Fruit fly (Drosophila melanogaster) whole organism, prepupa: Measurements from ENCODE around the gene CG9550.

Experiments
- Blimp-1 ChIP-seq: fragments of 200-800 bp; sonication (Bioruptor generic); optimal IDR thresholded peaks from 3 replicates; lab custom pipeline; 2017; ENCODE audit warnings: missing biosample characterization, missing genetic modification characterization, mild to moderate bottlenecking, moderate library complexity, missing genetic modification reagents
- CG10669 ChIP-seq: fragments of 200-800 bp; sonication (Bioruptor generic); optimal IDR thresholded peaks from 3 replicates; lab custom pipeline; 2018; ENCODE audit warnings: missing biosample characterization, mild to moderate bottlenecking, missing genetic modification characterization, moderate library complexity
- CG11294 ChIP-seq: fragments of 200-800 bp; sonication (Bioruptor generic); IDR thresholded peaks from 2 replicates; pipeline ENCODE4 v1.3.6; 2022; ENCODE audit warnings: missing biosample characterization, missing genetic modification characterization
- CG11762 ChIP-seq: fragments of 200-800 bp; sonication (Bioruptor generic); optimal IDR thresholded peaks from 3 replicates; lab custom pipeline; 2016; ENCODE audit warnings: missing biosample characterization, missing genetic modification characterization; ENCODE audit not compliant: insufficient read depth
- CG11902 ChIP-seq: fragments of 200-800 bp; sonication (Bioruptor generic); optimal IDR thresholded peaks from 3 replicates; lab custom pipeline; 2016; ENCODE audit warnings: missing biosample characterization, missing genetic modification characterization
- CG15336 ChIP-seq: fragments of 200-800 bp; sonication (Bioruptor generic); IDR thresholded peaks from 2 replicates; pipeline ENCODE4 v1.3.6; 2022; ENCODE audit warnings: missing biosample characterization, missing genetic modification characterization
- CG1621 ChIP-seq: fragments of 200-800 bp; sonication (Bioruptor generic); optimal IDR thresholded peaks from 3 replicates; lab custom pipeline; 2018; ENCODE audit warnings: missing biosample characterization, mild to moderate bottlenecking, missing genetic modification characterization
- CG16779 ChIP-seq: fragments of 200-800 bp; sonication (Bioruptor generic); optimal IDR thresholded peaks from 3 replicates; lab custom pipeline; 2017; ENCODE audit warnings: missing biosample characterization, mild to moderate bottlenecking, missing genetic modification characterization
- CG3032 ChIP-seq: fragments of 200-800 bp; optimal IDR thresholded peaks from 2 replicates; lab custom pipeline; 2019; ENCODE audit warnings: missing biosample characterization, mild to moderate bottlenecking, missing genetic modification characterization, moderate library complexity
- CG31627 ChIP-seq: fragments of 200-800 bp; sonication (Bioruptor generic); optimal IDR thresholded peaks from 3 replicates; lab custom pipeline; 2016; ENCODE audit warnings: missing biosample characterization, missing genetic modification characterization
- CG32006 ChIP-seq: fragments of 200-800 bp; sonication (Bioruptor generic); optimal IDR thresholded peaks from 3 replicates; lab custom pipeline; 2017; ENCODE audit warnings: missing biosample characterization, mild to moderate bottlenecking, missing genetic modification characterization
- CG34406 ChIP-seq: fragments of 200-800 bp; sonication (Bioruptor generic); optimal IDR thresholded peaks from 3 replicates; lab custom pipeline; 2016; ENCODE audit warnings: missing biosample characterization, missing genetic modification characterization
- CG3919 ChIP-seq: fragments of 200-800 bp; sonication (Bioruptor generic); optimal IDR thresholded peaks from 3 replicates; lab custom pipeline; 2016; ENCODE audit warnings: missing biosample characterization, missing genetic modification characterization
- CG4318 ChIP-seq: fragments of 200-800 bp; sonication (Bioruptor generic); optimal IDR thresholded peaks from 3 replicates; lab custom pipeline; 2017; ENCODE audit warnings: missing biosample characterization, mild to moderate bottlenecking, missing genetic modification characterization
- CG6163 ChIP-seq: fragments of 200-800 bp; sonication (Bioruptor generic); IDR thresholded peaks from 3 replicates; pipeline ENCODE4 v1.3.6; 2022; ENCODE audit warnings: missing biosample characterization, missing genetic modification characterization
- CG6808 ChIP-seq: fragments of 200-800 bp; sonication (Bioruptor generic); optimal IDR thresholded peaks from 3 replicates; lab custom pipeline; 2017; ENCODE audit warnings: missing biosample characterization, missing genetic modification characterization, mild to moderate bottlenecking, moderate library complexity, missing genetic modification reagents
- CG6854 ChIP-seq: fragments of 200-800 bp; sonication (Bioruptor generic); optimal IDR thresholded peaks from 2 replicates; lab custom pipeline; 2017; ENCODE audit warnings: missing biosample characterization, mild to moderate bottlenecking, missing genetic modification characterization
- CG8119 ChIP-seq: fragments of 200-800 bp; sonication (Bioruptor generic); IDR thresholded peaks from 3 replicates; pipeline ENCODE4 v1.3.6; 2022; ENCODE audit warnings: missing biosample characterization, missing genetic modification characterization
- CG8319 ChIP-seq: fragments of 200-800 bp; sonication (Bioruptor generic); optimal IDR thresholded peaks from 3 replicates; lab custom pipeline; 2016; ENCODE audit warnings: missing biosample characterization, missing genetic modification characterization
- CG8632 ChIP-seq: fragments of 200-800 bp; sonication (Bioruptor generic); optimal IDR thresholded peaks from 3 replicates; lab custom pipeline; 2016; ENCODE audit warnings: missing biosample characterization, missing genetic modification characterization
- Eip78C ChIP-seq: fragments of 200-800 bp; sonication (Bioruptor generic); peaks from one replicate; lab custom pipeline; 2016; ENCODE audit warnings: missing biosample characterization, missing genetic modification characterization
- Eip93F ChIP-seq: fragments of 200-800 bp; sonication (Bioruptor generic); optimal IDR thresholded peaks from 2 replicates; lab custom pipeline; 2016; ENCODE audit warnings: missing biosample characterization, mild to moderate bottlenecking, missing genetic modification characterization
- Ets21C ChIP-seq: fragments of 200-800 bp; sonication (Bioruptor generic); optimal IDR thresholded peaks from 3 replicates; lab custom pipeline; 2016; ENCODE audit warnings: missing biosample characterization, missing genetic modification characterization
- Ets96B ChIP-seq: fragments of 200-800 bp; optimal IDR thresholded peaks from 2 replicates; lab custom pipeline; 2019; ENCODE audit warnings: missing biosample characterization, mild to moderate bottlenecking, missing genetic modification characterization, moderate library complexity
- Gug ChIP-seq: fragments of 200-800 bp; sonication (Bioruptor generic); IDR thresholded peaks from 2 replicates; pipeline ENCODE4 v1.3.6; 2022; ENCODE audit warnings: missing biosample characterization, missing genetic modification characterization
- Hr38 ChIP-seq: sonication (Bioruptor generic); optimal IDR thresholded peaks from 2 replicates; lab custom pipeline; 2016; ENCODE audit warnings: missing biosample characterization, missing genetic modification characterization
- Hr39 ChIP-seq: fragments of 200-800 bp; sonication (Bioruptor generic); optimal IDR thresholded peaks from 2 replicates; lab custom pipeline; 2016; ENCODE audit warnings: missing biosample characterization, missing genetic modification characterization
- Lpt ChIP-seq: fragments of 200-800 bp; sonication (Bioruptor generic); optimal IDR thresholded peaks from 3 replicates; lab custom pipeline; 2016; ENCODE audit warnings: missing biosample characterization, missing genetic modification characterization
- OdsH ChIP-seq: fragments of 200-800 bp; sonication (Bioruptor generic); optimal IDR thresholded peaks from 3 replicates; lab custom pipeline; 2016; ENCODE audit warnings: missing biosample characterization, missing genetic modification characterization
- Smox ChIP-seq: fragments of 200-800 bp; sonication (Bioruptor generic); optimal IDR thresholded peaks from 3 replicates; lab custom pipeline; 2016; ENCODE audit warnings: missing biosample characterization, missing genetic modification characterization
- Sox102F ChIP-seq: fragments of 200-800 bp; sonication (Bioruptor generic); optimal IDR thresholded peaks from 2 replicates; lab custom pipeline; 2016; ENCODE audit warnings: missing biosample characterization, mild to moderate bottlenecking, missing genetic modification characterization
- Sox15 ChIP-seq: fragments of 200-800 bp; sonication (Bioruptor generic); optimal IDR thresholded peaks from 3 replicates; lab custom pipeline; 2016; ENCODE audit warnings: missing biosample characterization, missing genetic modification characterization
- achi ChIP-seq: fragments of 200-800 bp; sonication (Bioruptor generic); optimal IDR thresholded peaks from 3 replicates; lab custom pipeline; 2016; ENCODE audit warnings: missing biosample characterization, missing genetic modification characterization
- cyc ChIP-seq: fragments of 200-800 bp; sonication (Bioruptor generic); optimal IDR thresholded peaks from 3 replicates; lab custom pipeline; 2016; ENCODE audit warnings: missing biosample characterization, missing genetic modification characterization
- dac ChIP-seq: fragments of 200-800 bp; sonication (Bioruptor generic); optimal IDR thresholded peaks from 2 replicates; lab custom pipeline; 2017; ENCODE audit warnings: missing biosample characterization, mild to moderate bottlenecking, missing genetic modification characterization
- dsx ChIP-seq: fragments of 200-800 bp; optimal IDR thresholded peaks from 3 replicates; lab custom pipeline; 2019; ENCODE audit warnings: missing biosample characterization, mild to moderate bottlenecking, missing genetic modification characterization, moderate library complexity; ENCODE audit not compliant: poor library complexity, severe bottlenecking
- eg ChIP-seq: fragments of 200-800 bp; sonication (Bioruptor generic); IDR thresholded peaks from 3 replicates; pipeline ENCODE4 v1.3.6; 2022; ENCODE audit warnings: missing biosample characterization, missing genetic modification characterization
- fd59A ChIP-seq: fragments of 200-800 bp; sonication (Bioruptor generic); optimal IDR thresholded peaks from 2 replicates; lab custom pipeline; 2017; ENCODE audit warnings: missing biosample characterization, mild to moderate bottlenecking, missing genetic modification characterization, missing genetic modification reagents
- fd85E ChIP-seq: fragments of 200-800 bp; sonication (Bioruptor generic); optimal IDR thresholded peaks from 3 replicates; lab custom pipeline; 2016; ENCODE audit warnings: missing biosample characterization, missing genetic modification characterization
- fkh ChIP-seq: fragments of 200-800 bp; sonication (Bioruptor generic); optimal IDR thresholded peaks from 3 replicates; lab custom pipeline; 2017; ENCODE audit warnings: missing biosample characterization, mild to moderate bottlenecking, missing genetic modification characterization, moderate library complexity
- lz ChIP-seq: fragments of 200-800 bp; sonication (Bioruptor generic); optimal IDR thresholded peaks from 3 replicates; lab custom pipeline; 2016; ENCODE audit warnings: missing biosample characterization, missing genetic modification characterization
- pdm3 ChIP-seq: fragments of 200-800 bp; sonication (Bioruptor generic); optimal IDR thresholded peaks from 3 replicates; lab custom pipeline; 2016; ENCODE audit warnings: missing biosample characterization, missing genetic modification characterization
- spab ChIP-seq: fragments of 200-800 bp; sonication (Bioruptor generic); optimal IDR thresholded peaks from 2 replicates; lab custom pipeline; 2017; ENCODE audit warnings: missing biosample characterization, mild to moderate bottlenecking, missing genetic modification characterization, missing genetic modification reagents
- ss ChIP-seq, 2 experiments: fragments of 200-800 bp; sonication (Bioruptor generic); optimal IDR thresholded peaks; 2 replicates in 1 of 2; 3 replicates in 1 of 2; lab custom pipeline; 2017 to 2018; ENCODE audit warnings: mild to moderate bottlenecking in 2 of 2, missing biosample characterization in 2 of 2, missing genetic modification characterization in 2 of 2, moderate library complexity in 1 of 2
- svp ChIP-seq: fragments of 200-800 bp; sonication (Bioruptor generic); peaks from one replicate; lab custom pipeline; 2016; ENCODE audit warnings: missing biosample characterization, missing genetic modification characterization
- topi ChIP-seq: fragments of 200-800 bp; sonication (Bioruptor generic); optimal IDR thresholded peaks from 3 replicates; lab custom pipeline; 2016; ENCODE audit warnings: missing biosample characterization, missing genetic modification characterization
- vri ChIP-seq: fragments of 200-800 bp; sonication (Bioruptor generic); optimal IDR thresholded peaks from 3 replicates; lab custom pipeline; 2016; ENCODE audit warnings: missing biosample characterization, mild to moderate bottlenecking, missing genetic modification characterization

CG9550 gene

DNA sequence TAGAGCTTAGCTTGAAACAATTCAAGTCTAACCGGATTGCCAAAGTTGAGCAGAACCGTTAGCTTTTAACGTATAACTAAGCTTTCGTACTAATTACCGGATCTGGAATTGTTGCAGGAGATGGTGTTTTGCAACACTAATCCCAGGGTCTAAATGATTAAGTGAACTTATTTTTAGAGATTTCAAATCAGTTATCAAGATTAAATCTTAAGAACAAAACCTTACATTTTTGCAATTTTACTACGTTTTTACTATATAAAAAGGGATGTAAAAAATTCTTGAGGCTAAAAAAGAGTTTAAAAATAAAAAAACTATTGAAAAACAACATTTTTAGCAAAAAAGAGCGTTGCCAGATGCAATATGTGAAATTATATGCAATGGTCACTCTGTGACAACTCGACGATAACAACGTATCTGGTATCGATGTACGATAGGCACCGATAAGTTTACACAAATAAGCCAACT is 8.1 kb upstream of the CG9550 start, which contains the start of the genes KFase and epsilonCOP (continued):
- peak; percentile 22 for TF ChIP-seq dsx
- no peak for TF ChIP-seq Gug
- TF ChIP-seq Eip78C (GFP tag; lab: Kevin White, UChicago): peak; percentile 84
- peak; percentile 50 for TF ChIP-seq CG31627 (GFP tag; lab: Kevin White, UChicago)
- TF ChIP-seq vri: no peak
- TF ChIP-seq ss (GFP tag; optimal IDR thresholded peaks at IDR 0.05; lab: Kevin White, UChicago): no peak
- TF ChIP-seq Sox15 (GFP tag; lab: Kevin White, UChicago): peak; percentile 8
- TF ChIP-seq Eip93F (GFP tag; lab: Kevin White, UChicago): no peak
- no peak for TF ChIP-seq CG16779
- TF ChIP-seq CG6808 (GFP tag; lab: Kevin White, UChicago): no peak
- TF ChIP-seq dac (GFP tag; lab: Kevin White, UChicago): no peak
- no peak for TF ChIP-seq Smox (GFP tag; lab: Kevin White, UChicago)
- TF ChIP-seq fd85E (GFP tag; lab: Kevin White, UChicago): no peak
- no peak for TF ChIP-seq Ets96B (tag; lab: Kevin White, UChicago)
- TF ChIP-seq CG8632 (GFP tag; lab: Kevin White, UChicago): peak; percentile 2
- no peak for TF ChIP-seq eg
- TF ChIP-seq, all 60 proteins: peak for 23

DNA sequence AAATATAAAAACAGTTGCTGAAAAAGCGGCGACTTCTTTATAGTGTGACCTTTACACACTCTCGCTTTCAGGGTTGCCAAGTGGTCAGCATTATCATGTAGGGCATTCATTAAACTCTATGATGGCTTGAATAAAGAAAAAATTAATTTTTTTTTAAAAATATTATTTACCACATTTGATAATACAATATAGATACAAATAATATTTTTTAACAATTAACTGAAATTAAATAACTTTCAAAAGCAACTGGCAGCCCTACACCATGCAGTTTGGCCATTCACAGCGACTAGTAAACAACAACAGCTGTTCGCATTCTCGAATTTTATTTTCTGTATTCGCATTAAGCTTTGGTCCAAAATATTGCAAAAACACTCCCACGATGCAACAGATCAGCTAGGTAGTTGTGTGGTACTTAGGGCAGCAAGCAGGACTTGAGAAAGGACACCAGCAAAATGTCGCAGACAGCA is 6.0 kb upstream of the CG9550 start, which contains the start of the genes Phf5a and CG31638:
Phf5a (minus strand) TSS at position 61 of the 467 bp plus-strand sequence.
CG31638 (plus strand) TSS at position 279 of the 467 bp plus-strand sequence.
- TF ChIP-seq Sox15 (GFP tag; lab: Kevin White, UChicago) (no peak), CG11902 (GFP tag; lab: Kevin White, UChicago) (peak; percentile 56), fd59A (peak; percentile 48), Eip78C (GFP tag; lab: Kevin White, UChicago) (peak; percentile 78), vri (no peak), CG4318 (GFP tag; lab: Kevin White, UChicago) (no peak), CG8319 (GFP tag; lab: Kevin White, UChicago) (peak; percentile 89), fd85E (GFP tag; lab: Kevin White, UChicago) (no peak), topi (GFP tag; lab: Kevin White, UChicago) (peak; percentile 16), Blimp-1 (GFP tag; lab: Kevin White, UChicago) (peak; percentile 98), CG8119 (GFP tag; lab: Robert Waterston, UW) (peak; percentile 93), CG31627 (GFP tag; lab: Kevin White, UChicago) (peak; percentile 70), CG11294 (peak; percentile 91), CG6163 (GFP tag; lab: Robert Waterston, UW) (no peak), Hr39 (GFP tag; lab: Kevin White, UChicago) (no peak), CG8632 (GFP tag; lab: Kevin White, UChicago) (peak; percentile 68), CG34406 (peak; percentile 79), cyc (GFP tag; lab: Kevin White, UChicago) (peak; percentile 36), CG32006 (peak; percentile 76), Sox102F (GFP tag; lab: Kevin White, UChicago) (no peak), fkh (GFP tag; lab: Kevin White, UChicago) (peak; percentile 58), CG10669 (GFP tag; lab: Kevin White, UChicago) (peak; percentile 88), Eip93F (GFP tag; lab: Kevin White, UChicago) (no peak), dac (GFP tag; lab: Kevin White, UChicago) (peak; percentile 90), CG6854 (GFP tag; lab: Kevin White, UChicago) (peak; percentile 76), dsx (peak; percentile 44), achi (peak; percentile 74), Lpt (GFP tag; lab: Kevin White, UChicago) (peak; percentile 72), CG11762 (peak; percentile 87), Hr38 (GFP tag; lab: Kevin White, UChicago) (peak; percentile 32), CG6808 (GFP tag; lab: Kevin White, UChicago) (peak; percentile 81), eg (peak; percentile 97), Gug (peak; percentile 96), Ets96B (tag; lab: Kevin White, UChicago) (peak; percentile 42), CG3919 (peak; percentile 53), spab (GFP tag; lab: Kevin White, UChicago) (peak; percentile 77), CG16779 (no peak), pdm3 (peak; percentile 91), OdsH (GFP tag; lab: Kevin White, UChicago) (peak; percentile 96), svp (no peak), CG15336 (GFP tag; lab: Robert Waterston, UW) (peak; percentile 85), CG1621 (peak; percentile 52), Ets21C (GFP tag; lab: Kevin White, UChicago) (peak; percentile 82), CG3032 (tag; lab: Kevin White, UChicago) (peak; percentile 95), lz (GFP tag; lab: Kevin White, UChicago) (peak; percentile 92)
